Worm (Caenorhabditis elegans) whole organism, L4 larva: ENCODE results near the gene tnt-2.

Experiments
- D1046.2 ChIP-seq: fragments of 200-800 bp; sonication (Bioruptor generic); IDR thresholded peaks from 2 replicates; pipeline ENCODE4 v1.3.6; 2022; ENCODE audit warnings: missing genetic modification characterization, missing compliant biosample characterization
- R02D3.7 ChIP-seq: fragments of 150-350 bp; sonication (generic microtip); optimal IDR thresholded peaks from 3 replicates; lab custom pipeline; 2014; ENCODE audit warnings: missing biosample characterization, missing genetic modification characterization
- T26A8.4 ChIP-seq: fragments of 200-800 bp; sonication (Bioruptor generic); IDR thresholded peaks from 2 replicates; pipeline ENCODE4 v1.3.6; 2022; ENCODE audit warnings: missing genetic modification characterization, missing compliant biosample characterization
- Y75B8A.6 ChIP-seq: fragments of 200-800 bp; sonication (Bioruptor generic); IDR thresholded peaks from 2 replicates; pipeline ENCODE4 v1.3.6; 2022; ENCODE audit warnings: missing genetic modification reagents, missing genetic modification characterization, missing compliant biosample characterization
- ZK337.2 ChIP-seq: fragments of 200-800 bp; sonication (Bioruptor generic); IDR thresholded peaks from 2 replicates; pipeline ENCODE4 v1.3.6; 2022; ENCODE audit warnings: missing genetic modification reagents, missing genetic modification characterization, missing compliant biosample characterization
- aha-1 ChIP-seq: fragments of 150-350 bp; peaks from one replicate; lab custom pipeline; 2014; ENCODE audit warnings: missing biosample characterization, missing genetic modification characterization
- aly-2 ChIP-seq: sonication (generic microtip); optimal IDR thresholded peaks from 2 replicates; lab custom pipeline; 2018; ENCODE audit warnings: missing biosample characterization, missing genetic modification characterization
- attf-4 ChIP-seq: sonication (generic microtip); optimal IDR thresholded peaks from 3 replicates; lab custom pipeline; 2017; ENCODE audit warnings: missing biosample characterization, missing genetic modification characterization
- ceh-20 ChIP-seq: fragments of 200-800 bp; sonication (Bioruptor generic); IDR thresholded peaks from 2 replicates; pipeline ENCODE4 v1.3.6; 2022; ENCODE audit warnings: missing genetic modification reagents, missing genetic modification characterization, missing compliant biosample characterization
- ceh-28 ChIP-seq: fragments of 150-350 bp; optimal IDR thresholded peaks from 2 replicates; lab custom pipeline; 2014; ENCODE audit warnings: missing biosample characterization, missing genetic modification reagents, missing genetic modification characterization
- ceh-62 ChIP-seq: sonication (generic microtip); optimal IDR thresholded peaks from 2 replicates; lab custom pipeline; 2017; ENCODE audit warnings: missing biosample characterization, missing genetic modification characterization
- daf-16 ChIP-seq, 3 experiments: sonication (generic microtip); optimal IDR thresholded peaks; 2 replicates each; lab custom pipeline; 2016 to 2017; ENCODE audit warnings: missing genetic modification characterization in 3 of 3, missing genetic modification reagents in 3 of 3, mild to moderate bottlenecking in 2 of 3, missing compliant biosample characterization in 2 of 3, missing biosample characterization in 1 of 3, moderate library complexity in 1 of 3
- dmd-6 ChIP-seq: fragments of 200-800 bp; sonication (Bioruptor generic); IDR thresholded peaks from 2 replicates; pipeline ENCODE4 v1.3.6; 2022; ENCODE audit warnings: missing genetic modification reagents, missing genetic modification characterization, missing compliant biosample characterization
- dpl-1 ChIP-seq: fragments of 150-350 bp; optimal IDR thresholded peaks from 2 replicates; lab custom pipeline; 2014; ENCODE audit warnings: missing biosample characterization, missing genetic modification reagents, missing genetic modification characterization
- duxl-1 ChIP-seq: sonication (generic microtip); optimal IDR thresholded peaks from 2 replicates; lab custom pipeline; 2016; ENCODE audit warnings: mild to moderate bottlenecking, missing genetic modification characterization, moderate library complexity, missing compliant biosample characterization; ENCODE audit not compliant: poor library complexity
- dve-1 ChIP-seq: sonication (generic microtip); optimal IDR thresholded peaks from 2 replicates; lab custom pipeline; 2017; ENCODE audit warnings: antibody characterized with exemption, mild to moderate bottlenecking, missing genetic modification characterization, missing compliant biosample characterization; ENCODE audit not compliant: insufficient read depth
- hif-1 ChIP-seq, 2 experiments: sonication (generic microtip); optimal IDR thresholded peaks; 2 replicates each; lab custom pipeline; 2016 to 2017; ENCODE audit warnings: missing compliant biosample characterization in 2 of 2, missing genetic modification characterization in 2 of 2, missing genetic modification reagents in 2 of 2, missing genotype in 2 of 2, mild to moderate bottlenecking in 1 of 2
- lim-7 ChIP-seq: fragments of 200-800 bp; sonication (Bioruptor generic); IDR thresholded peaks from 2 replicates; pipeline ENCODE4 v1.3.6; 2022; ENCODE audit warnings: missing genetic modification characterization, missing compliant biosample characterization
- lin-1 ChIP-seq: fragments of 200-800 bp; sonication (Bioruptor generic); IDR thresholded peaks from 2 replicates; pipeline ENCODE4 v1.3.6; 2022; ENCODE audit warnings: missing genetic modification reagents, missing genetic modification characterization, missing compliant biosample characterization
- lin-15B ChIP-seq: fragments of 150-350 bp; sonication (generic microtip); optimal IDR thresholded peaks from 3 replicates; lab custom pipeline; 2014; ENCODE audit warnings: missing biosample characterization, missing genetic modification characterization
- lin-38 ChIP-seq: fragments of 200-800 bp; sonication (Bioruptor generic); IDR thresholded peaks from 2 replicates; pipeline ENCODE4 v1.3.6; 2022; ENCODE audit warnings: missing genetic modification reagents, missing genetic modification characterization, missing compliant biosample characterization
- mdl-1 ChIP-seq, 2 experiments: fragments of 150-350 bp in 1 of 2; sonication (generic microtip) in 1 of 2; optimal IDR thresholded peaks; 2 replicates each; lab custom pipeline; 2014 to 2017; ENCODE audit warnings: missing biosample characterization in 2 of 2, missing genetic modification characterization in 2 of 2
- mep-1 ChIP-seq: fragments of 150-350 bp; sonication (generic microtip); optimal IDR thresholded peaks from 3 replicates; lab custom pipeline; 2014; ENCODE audit warnings: missing biosample characterization, missing genetic modification characterization
- mxl-3 ChIP-seq: fragments of 200-800 bp; sonication (Bioruptor generic); optimal IDR thresholded peaks from 2 replicates; lab custom pipeline; 2018; ENCODE audit warnings: mild to moderate bottlenecking, missing genetic modification characterization, missing compliant biosample characterization
- nhr-10 ChIP-seq: fragments of 150-350 bp; optimal IDR thresholded peaks from 2 replicates; lab custom pipeline; 2014; ENCODE audit warnings: missing biosample characterization, missing genetic modification characterization
- nhr-102 ChIP-seq: sonication (generic microtip); optimal IDR thresholded peaks from 2 replicates; lab custom pipeline; 2016; ENCODE audit warnings: mild to moderate bottlenecking, missing genetic modification characterization, moderate library complexity, missing compliant biosample characterization
- nhr-11 ChIP-seq: fragments of 150-350 bp; optimal IDR thresholded peaks from 2 replicates; lab custom pipeline; 2014; ENCODE audit warnings: missing biosample characterization, missing genetic modification characterization
- nhr-111 ChIP-seq: fragments of 200-800 bp; sonication (Bioruptor generic); optimal IDR thresholded peaks from 2 replicates; lab custom pipeline; 2018; ENCODE audit warnings: mild to moderate bottlenecking, missing genetic modification characterization, missing compliant biosample characterization
- nhr-25 ChIP-seq: sonication (generic microtip); optimal IDR thresholded peaks from 2 replicates; lab custom pipeline; 2017; ENCODE audit warnings: missing genetic modification characterization, mild to moderate bottlenecking, missing compliant biosample characterization, antibody characterized with exemption, moderate library complexity, borderline replicate concordance; ENCODE audit not compliant: insufficient read depth
- nhr-28 ChIP-seq: fragments of 150-350 bp; optimal IDR thresholded peaks from 2 replicates; lab custom pipeline; 2014; ENCODE audit warnings: missing biosample characterization, missing genetic modification characterization
- nhr-41 ChIP-seq: fragments of 200-800 bp; sonication (Bioruptor generic); IDR thresholded peaks from 2 replicates; pipeline ENCODE4 v1.3.6; 2022; ENCODE audit warnings: missing genetic modification reagents, missing genetic modification characterization, missing compliant biosample characterization
- nhr-42 ChIP-seq: fragments of 200-800 bp; sonication (Bioruptor generic); IDR thresholded peaks from 2 replicates; pipeline ENCODE4 v1.3.6; 2022; ENCODE audit warnings: missing genetic modification characterization, missing compliant biosample characterization
- nhr-76 ChIP-seq: fragments of 150-350 bp; optimal IDR thresholded peaks from 2 replicates; lab custom pipeline; 2014; ENCODE audit warnings: missing biosample characterization, missing genetic modification characterization
- php-3 ChIP-seq: fragments of 200-800 bp; sonication (Bioruptor generic); IDR thresholded peaks from 2 replicates; pipeline ENCODE4 v1.3.6; 2022; ENCODE audit warnings: missing genetic modification reagents, missing genetic modification characterization, missing compliant biosample characterization
- pqm-1 ChIP-seq: sonication (generic microtip); optimal IDR thresholded peaks from 2 replicates; lab custom pipeline; 2017; ENCODE audit warnings: missing biosample characterization, missing genetic modification characterization
- unc-130 ChIP-seq: sonication (generic microtip); optimal IDR thresholded peaks from 2 replicates; lab custom pipeline; 2016; ENCODE audit warnings: missing genetic modification reagents, missing genetic modification characterization, missing compliant biosample characterization
- unc-39 ChIP-seq: sonication (generic microtip); optimal IDR thresholded peaks from 2 replicates; lab custom pipeline; 2017; ENCODE audit warnings: missing biosample characterization, missing genetic modification characterization
- unc-62 ChIP-seq, 3 experiments: fragments of 150-350 bp in 1 of 3; sonication (generic microtip); optimal IDR thresholded peaks in 2 of 3; peaks in 1 of 3; 1 replicate in 1 of 3; 2 replicates in 2 of 3; lab custom pipeline; 2014 to 2017; ENCODE audit warnings: missing biosample characterization in 3 of 3, missing genetic modification characterization in 3 of 3, missing genetic modification reagents in 3 of 3, missing genotype in 1 of 3
- vab-7 ChIP-seq: fragments of 200-800 bp; sonication (Bioruptor generic); IDR thresholded peaks from 2 replicates; pipeline ENCODE4 v1.3.6; 2022; ENCODE audit warnings: missing genetic modification reagents, missing genetic modification characterization, missing compliant biosample characterization
- zfp-2 ChIP-seq: sonication (generic microtip); optimal IDR thresholded peaks from 2 replicates; lab custom pipeline; 2016; ENCODE audit warnings: mild to moderate bottlenecking, missing genetic modification characterization, missing compliant biosample characterization
- ztf-11 ChIP-seq: fragments of 150-350 bp; optimal IDR thresholded peaks from 2 replicates; lab custom pipeline; 2014; ENCODE audit warnings: missing biosample characterization, missing genetic modification characterization

tnt-2 gene

ce11 chrX:8718153-8718552, 5.2 kb downstream of the tnt-2 start (continued):
- TF ChIP-seq nhr-42 (GFP tag; lab: Robert Waterston, UW) (no peak), attf-4 (tag; lab: Kevin White, UChicago) (no peak), nhr-28 (tag; lab: Kevin White, UChicago) (peak; percentile 42), vab-7 (GFP tag; lab: Robert Waterston, UW) (no peak), nhr-11 (tag; lab: Kevin White, UChicago) (no peak), ceh-28 (tag; lab: Kevin White, UChicago) (no peak), lin-38 (no peak), nhr-76 (tag; lab: Kevin White, UChicago) (no peak), php-3 (peak; percentile 28; the same call in 1 of the 2 replicates), nhr-111 (no peak), nhr-10 (no peak), mxl-3 (GFP tag; lab: Kevin White, UChicago) (no peak)

ce11 chrX:8716822-8717221, 6.5 kb downstream of the tnt-2 start, which contains the start of gene F53A9.7:
Gene F53A9.7, minus strand, starts transcription at chrX:8716922.
- no peak for TF ChIP-seq lin-15B
- no peak for TF ChIP-seq duxl-1 (tag; lab: Kevin White, UChicago)
- TF ChIP-seq dpl-1 (GFP tag; lab: Kevin White, UChicago) = no peak
- TF ChIP-seq unc-62 (GFP tag; optimal IDR thresholded peaks at IDR 0.05 in 1 of 2; lab: Kevin White, UChicago) = peak in 1 of 2 experiments; percentile 60
- TF ChIP-seq unc-62 (tag; optimal IDR thresholded peaks at IDR 0.05; lab: Kevin White, UChicago) = no peak
- peak; percentile 13 for TF ChIP-seq dve-1
- TF ChIP-seq aha-1 (tag; lab: Kevin White, UChicago) = peak; percentile 25
- TF ChIP-seq mdl-1 (tag; optimal IDR thresholded peaks at IDR 0.05; lab: Kevin White, UChicago) = no peak
- no peak for TF ChIP-seq daf-16 (GFP tag; optimal IDR thresholded peaks at IDR 0.05; lab: Kevin White, UChicago)
- TF ChIP-seq daf-16 (tag; optimal IDR thresholded peaks at IDR 0.05; lab: Kevin White, UChicago) = no peak
- TF ChIP-seq T26A8.4 = no peak

ce11 chrX:8714845-8715244, 8.5 kb downstream of the tnt-2 start:
- TF ChIP-seq R02D3.7 (tag; lab: Kevin White, UChicago) (no peak), php-3 (0 out of 2 replicates have a peak, but pooled peaks have one; percentile 10), daf-16 (GFP tag; optimal IDR thresholded peaks at IDR 0.05; lab: Kevin White, UChicago) (no peak), daf-16 (tag; optimal IDR thresholded peaks at IDR 0.05; lab: Kevin White, UChicago) (peak; percentile 66), ceh-20 (GFP tag; lab: Robert Waterston, UW) (no peak), ZK337.2 (no peak), duxl-1 (tag; lab: Kevin White, UChicago) (no peak), mxl-3 (GFP tag; lab: Kevin White, UChicago) (no peak), Y75B8A.6 (GFP tag; lab: Robert Waterston, UW) (no peak), nhr-76 (tag; lab: Kevin White, UChicago) (no peak), ztf-11 (tag; lab: Kevin White, UChicago) (no peak), aly-2 (no peak), nhr-25 (tag; lab: Kevin White, UChicago) (no peak), T26A8.4 (no peak), zfp-2 (tag; lab: Kevin White, UChicago) (no peak), unc-130 (GFP tag; lab: Kevin White, UChicago) (no peak), nhr-41 (GFP tag; lab: Robert Waterston, UW) (no peak), hif-1 (tag; optimal IDR thresholded peaks at IDR 0.05; lab: Kevin White, UChicago) (no peak), mep-1 (tag; lab: Kevin White, UChicago) (no peak), dmd-6 (GFP tag; lab: Robert Waterston, UW) (peak; percentile 42), dve-1 (peak; percentile 42), ceh-62 (tag; lab: Kevin White, UChicago) (no peak), ceh-28 (tag; lab: Kevin White, UChicago) (no peak), lin-1 (no peak), D1046.2 (GFP tag; lab: Robert Waterston, UW) (no peak), lim-7 (GFP tag; lab: Robert Waterston, UW) (no peak), nhr-42 (GFP tag; lab: Robert Waterston, UW) (no peak), nhr-102 (tag; lab: Kevin White, UChicago) (no peak), unc-39 (tag; lab: Kevin White, UChicago) (no peak), aha-1 (tag; lab: Kevin White, UChicago) (peak; percentile 16), pqm-1 (tag; lab: Kevin White, UChicago) (no peak)
